Fruit fly (Drosophila melanogaster) whole organism, adult: ENCODE results near the gene CG4570.

ENCODE experiments used
- CG12768 ChIP-seq: fragments of 200-800 bp; sonication (Bioruptor generic); optimal IDR thresholded peaks from 2 replicates; lab custom pipeline; 2017; ENCODE audit warnings: missing biosample characterization, missing genetic modification characterization, mild to moderate bottlenecking, moderate library complexity, missing genetic modification reagents
- CG1620 ChIP-seq: fragments of 200-800 bp; sonication (Bioruptor generic); optimal IDR thresholded peaks from 2 replicates; lab custom pipeline; 2016; ENCODE audit warnings: missing biosample characterization, missing genetic modification characterization
- CG33017 ChIP-seq: fragments of 200-800 bp; sonication (Bioruptor generic); optimal IDR thresholded peaks from 2 replicates; lab custom pipeline; 2018; ENCODE audit warnings: missing biosample characterization, mild to moderate bottlenecking, missing genetic modification characterization, moderate library complexity
- Crg-1 ChIP-seq: fragments of 200-800 bp; sonication (Bioruptor generic); optimal IDR thresholded peaks from 2 replicates; lab custom pipeline; 2016; ENCODE audit warnings: missing biosample characterization, missing genetic modification characterization
- Hr96 ChIP-seq: fragments of 200-800 bp; sonication (Bioruptor generic); optimal IDR thresholded peaks from 2 replicates; lab custom pipeline; 2016; ENCODE audit warnings: missing biosample characterization, missing genetic modification characterization
- cic ChIP-seq: fragments of 200-800 bp; sonication (Bioruptor generic); optimal IDR thresholded peaks from 2 replicates; lab custom pipeline; 2017; ENCODE audit warnings: missing biosample characterization, mild to moderate bottlenecking, missing genetic modification characterization, moderate library complexity
- cnc ChIP-seq, 2 experiments: fragments of >200 bp; optimal IDR thresholded peaks; 2 replicates each; lab custom pipeline; 2017
- kay ChIP-seq: fragments of 200-800 bp; sonication (Bioruptor generic); peaks from one replicate; lab custom pipeline; 2016; ENCODE audit warnings: missing biosample characterization, missing genetic modification characterization, borderline replicate concordance
- ovo ChIP-seq: fragments of 200-800 bp; sonication (Bioruptor generic); optimal IDR thresholded peaks from 2 replicates; lab custom pipeline; 2016; ENCODE audit warnings: missing biosample characterization, missing genetic modification characterization
- pad ChIP-seq: fragments of 200-800 bp; sonication (Bioruptor generic); optimal IDR thresholded peaks from 3 replicates; lab custom pipeline; 2017; ENCODE audit warnings: missing biosample characterization, missing genetic modification characterization, mild to moderate bottlenecking, moderate library complexity, missing genetic modification reagents
- toe ChIP-seq: fragments of 200-800 bp; sonication (Bioruptor generic); optimal IDR thresholded peaks from 2 replicates; lab custom pipeline; 2016; ENCODE audit warnings: missing biosample characterization, missing genetic modification characterization

- TF ChIP-seq ovo (GFP tag; lab: Kevin White, UChicago) (no peak), CG1620 (GFP tag; lab: Kevin White, UChicago) (no peak), CG33017 (tag; lab: Kevin White, UChicago) (no peak), CG12768 (peak; percentile 44), cnc (optimal IDR thresholded peaks at IDR 0.05; lab: Kevin White, UChicago) (no peak), cic (GFP tag; lab: Kevin White, UChicago) (peak; percentile 87), kay (no peak), Hr96 (GFP tag; lab: Kevin White, UChicago) (no peak), toe (GFP tag; lab: Kevin White, UChicago) (no peak), Crg-1 (GFP tag; lab: Kevin White, UChicago) (no peak), pad (GFP tag; lab: Kevin White, UChicago) (no peak)
Measured at dm6 chr3R:10862773-10863445, 6.3 kb downstream of the CG4570 start, which contains the start of gene CG6574.
